Worm (Caenorhabditis elegans) whole organism, L1 larva: ENCODE measurements around the gene clec-124.

Source experiments
- aha-1 ChIP-seq: fragments of 150-350 bp; optimal IDR thresholded peaks from 2 replicates; lab custom pipeline; 2014; ENCODE audit warnings: missing biosample characterization, missing genetic modification characterization
- aly-2 ChIP-seq: fragments of 150-350 bp; optimal IDR thresholded peaks from 2 replicates; lab custom pipeline; 2014; ENCODE audit warnings: missing biosample characterization, missing genetic modification characterization
- blmp-1 ChIP-seq: fragments of 150-350 bp; optimal IDR thresholded peaks from 2 replicates; lab custom pipeline; 2014; ENCODE audit warnings: missing biosample characterization, missing genetic modification characterization
- ceh-90 ChIP-seq: sonication (generic microtip); optimal IDR thresholded peaks from 2 replicates; lab custom pipeline; 2016; ENCODE audit warnings: missing genetic modification characterization, missing compliant biosample characterization
- elt-3 ChIP-seq, 6 experiments: fragments of 150-350 bp in 1 of 6; sonication (generic microtip); optimal IDR thresholded peaks; 2 replicates each; lab custom pipeline; 2017 to 2018; ENCODE audit warnings: missing biosample characterization in 6 of 6, missing genetic modification characterization in 6 of 6, inconsistent platforms in 1 of 6
- fkh-10 ChIP-seq: sonication (generic microtip); optimal IDR thresholded peaks from 2 replicates; lab custom pipeline; 2017; ENCODE audit warnings: missing biosample characterization, missing genetic modification reagents, missing genetic modification characterization
- skn-1 ChIP-seq: fragments of 150-350 bp; optimal IDR thresholded peaks from 2 replicates; lab custom pipeline; 2014; ENCODE audit warnings: missing biosample characterization, missing genetic modification characterization

ce11 chrII:3267365-3267764, 17.9 kb downstream of the clec-124 start, which contains the start of gene F02E11.7:
- no peak for TF ChIP-seq aha-1 (tag; lab: Kevin White, UChicago)
- TF ChIP-seq blmp-1 (tag; lab: Kevin White, UChicago), result no peak
- TF ChIP-seq elt-3 (tag; optimal IDR thresholded peaks at IDR 0.05; lab: Kevin White, UChicago), result no peak
- no peak for TF ChIP-seq ceh-90
- no peak for TF ChIP-seq aly-2 (tag; lab: Kevin White, UChicago)
- no peak for TF ChIP-seq fkh-10 (GFP tag; lab: Kevin White, UChicago)
- TF ChIP-seq skn-1 (tag; lab: Kevin White, UChicago), result no peak
